Fruit fly (Drosophila melanogaster) whole organism, adult: ENCODE data around the gene Dbp21E2.

Source experiments
- CG11617 ChIP-seq: fragments of 200-800 bp; sonication (Bioruptor generic); optimal IDR thresholded peaks from 2 replicates; lab custom pipeline; 2017; ENCODE audit warnings: mild to moderate bottlenecking, missing biosample characterization, missing genetic modification reagents, missing genetic modification characterization
- CG1620 ChIP-seq: fragments of 200-800 bp; sonication (Bioruptor generic); optimal IDR thresholded peaks from 2 replicates; lab custom pipeline; 2016; ENCODE audit warnings: missing biosample characterization, missing genetic modification characterization
- CG33017 ChIP-seq: fragments of 200-800 bp; sonication (Bioruptor generic); optimal IDR thresholded peaks from 2 replicates; lab custom pipeline; 2018; ENCODE audit warnings: missing biosample characterization, mild to moderate bottlenecking, missing genetic modification characterization, moderate library complexity
- CG7101 ChIP-seq: fragments of 200-800 bp; sonication (Bioruptor generic); optimal IDR thresholded peaks from 2 replicates; lab custom pipeline; 2018; ENCODE audit warnings: missing biosample characterization, mild to moderate bottlenecking, missing genetic modification characterization, moderate library complexity
- Crg-1 ChIP-seq: fragments of 200-800 bp; sonication (Bioruptor generic); optimal IDR thresholded peaks from 2 replicates; lab custom pipeline; 2016; ENCODE audit warnings: missing biosample characterization, missing genetic modification characterization
- cic ChIP-seq: fragments of 200-800 bp; sonication (Bioruptor generic); optimal IDR thresholded peaks from 2 replicates; lab custom pipeline; 2017; ENCODE audit warnings: missing biosample characterization, mild to moderate bottlenecking, missing genetic modification characterization, moderate library complexity
- cnc ChIP-seq, 2 experiments: fragments of >200 bp; optimal IDR thresholded peaks; 2 replicates each; lab custom pipeline; 2017
- kay ChIP-seq: fragments of 200-800 bp; sonication (Bioruptor generic); peaks from one replicate; lab custom pipeline; 2016; ENCODE audit warnings: missing biosample characterization, missing genetic modification characterization, borderline replicate concordance
- ovo ChIP-seq: fragments of 200-800 bp; sonication (Bioruptor generic); optimal IDR thresholded peaks from 2 replicates; lab custom pipeline; 2016; ENCODE audit warnings: missing biosample characterization, missing genetic modification characterization
- pad ChIP-seq: fragments of 200-800 bp; sonication (Bioruptor generic); optimal IDR thresholded peaks from 3 replicates; lab custom pipeline; 2017; ENCODE audit warnings: missing biosample characterization, missing genetic modification characterization, mild to moderate bottlenecking, moderate library complexity, missing genetic modification reagents
- toe ChIP-seq: fragments of 200-800 bp; sonication (Bioruptor generic); optimal IDR thresholded peaks from 2 replicates; lab custom pipeline; 2016; ENCODE audit warnings: missing biosample characterization, missing genetic modification characterization

DNA sequence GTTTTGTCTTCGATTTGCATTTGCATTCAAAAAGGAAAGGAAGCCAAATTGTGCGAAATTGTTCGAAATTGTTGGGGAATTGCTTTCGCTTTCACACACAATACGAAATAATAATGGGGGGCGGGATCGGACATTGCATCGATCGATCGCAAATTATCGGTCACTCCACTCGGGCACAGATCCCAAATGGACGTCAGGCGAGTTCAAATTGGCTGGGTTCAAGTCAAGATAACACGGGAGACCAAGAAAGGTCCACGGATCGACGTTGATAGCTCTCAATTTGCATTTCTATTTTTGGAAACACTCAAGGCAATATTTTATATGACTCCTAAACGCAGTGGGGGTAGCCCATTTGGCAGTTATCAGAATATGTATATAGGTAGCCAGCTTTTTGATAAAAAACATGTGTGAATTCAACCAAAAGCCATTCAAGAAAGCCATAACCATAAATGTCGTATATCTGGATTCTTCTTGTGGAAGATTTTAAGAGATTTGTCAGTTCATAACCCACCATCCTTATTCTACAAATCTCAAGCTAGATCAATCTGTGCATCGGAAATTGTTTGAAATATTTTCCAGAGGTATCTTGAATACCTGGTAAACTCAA lies 37.9 kb downstream of the Dbp21E2 start:
- no peak for TF ChIP-seq cic (GFP tag; lab: Kevin White, UChicago)
- TF ChIP-seq Crg-1 (GFP tag; lab: Kevin White, UChicago), result no peak
- no peak for TF ChIP-seq pad (GFP tag; lab: Kevin White, UChicago)
- TF ChIP-seq CG11617, result no peak
- TF ChIP-seq CG1620, result no peak
- no peak for TF ChIP-seq toe
- no peak for TF ChIP-seq CG7101 (tag; lab: Kevin White, UChicago)
- no peak for TF ChIP-seq CG33017
- no peak for TF ChIP-seq kay
- TF ChIP-seq ovo, result no peak
- TF ChIP-seq cnc (optimal IDR thresholded peaks at IDR 0.05; lab: Kevin White, UChicago), result no peak
